Worm (Caenorhabditis elegans): ENCODE results near the gene F57E7.4.

Gene F57E7.4

DNA sequence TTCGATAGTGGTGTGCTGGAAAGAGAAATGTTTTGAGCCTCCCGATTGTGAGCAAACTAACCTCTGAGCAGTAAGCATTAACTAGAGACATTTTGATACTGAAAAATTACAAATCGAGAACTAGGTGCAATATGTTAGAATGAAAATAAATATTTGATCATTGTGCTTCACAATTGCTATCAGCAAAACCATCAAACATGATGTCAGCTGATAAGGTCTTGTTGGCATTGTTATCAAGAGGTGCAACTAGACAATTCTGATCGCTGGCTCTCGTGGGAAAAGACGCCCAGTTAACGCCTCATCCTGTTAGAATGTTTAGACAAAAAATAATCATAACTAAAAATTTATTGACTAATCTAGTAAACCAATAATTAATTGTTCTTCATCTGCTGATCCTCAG is 13.5 kb upstream of the F57E7.4 start, which contains the start of gene comt-2:
Gene comt-2, minus strand, starts transcription at position 131 of the 400 bp plus-strand sequence.
- peak; percentile 80; the same call in 1 of the 2 replicates for TF ChIP-seq dmd-6 (GFP tag; IDR thresholded peaks at IDR 0.05)
- TF ChIP-seq arid-1 (GFP tag; conservative IDR thresholded peaks at IDR 0.05), result no peak
- TF ChIP-seq ZK546.5 (tag; optimal IDR thresholded peaks at IDR 0.05), result no peak
- peak; percentile 80 for TF ChIP-seq nhr-28 (tag; optimal IDR thresholded peaks at IDR 0.05)
- no peak for TF ChIP-seq daf-16 (GFP tag; optimal IDR thresholded peaks at IDR 0.05)
- TF ChIP-seq daf-16 (tag; optimal IDR thresholded peaks at IDR 0.05), result peak; percentile 75
- 0 out of 2 replicates have a peak, but pooled peaks have one; percentile 34 for TF ChIP-seq php-3 (GFP tag; IDR thresholded peaks at IDR 0.05)
- TF ChIP-seq hif-1 (tag; optimal IDR thresholded peaks at IDR 0.05), result no peak
- no peak for TF ChIP-seq dve-1 (tag; optimal IDR thresholded peaks at IDR 0.05; ENCODE audit: insufficient read depth)
- peak; percentile 85 for TF ChIP-seq pqm-1 (tag; optimal IDR thresholded peaks at IDR 0.05)

DNA sequence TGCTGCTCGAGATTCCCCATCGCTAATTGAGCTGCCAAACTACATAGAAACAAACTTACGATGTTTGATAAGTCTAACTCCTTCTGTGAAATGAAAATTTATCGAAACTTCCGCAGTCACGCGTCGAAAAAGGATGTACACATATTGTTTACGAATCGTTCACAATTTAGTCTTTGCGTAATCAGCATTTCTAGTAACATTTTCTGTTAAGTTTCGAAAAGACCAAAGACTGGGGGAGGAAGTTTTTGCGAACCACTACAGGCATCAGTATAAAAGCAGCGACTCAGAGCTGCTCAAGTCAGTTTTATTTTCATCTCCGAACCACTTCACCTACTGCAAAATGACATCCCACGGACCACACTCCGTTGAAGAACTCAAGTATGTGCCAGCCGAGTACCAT is 7.4 kb upstream of the F57E7.4 start, which contains the start of gene sqst-4:
Gene sqst-4, plus strand, starts transcription at position 301 of the 400 bp plus-strand sequence.
- TF ChIP-seq fos-1 (tag; optimal IDR thresholded peaks at IDR 0.05), result no peak

- peak; percentile 18; the same call in 1 of the 2 replicates for TF ChIP-seq dmd-6 (GFP tag; IDR thresholded peaks at IDR 0.05)
- no peak for TF ChIP-seq lin-15B (tag; optimal IDR thresholded peaks at IDR 0.05)
Observed at ce11 chrV:16487474-16487873, 6.7 kb upstream of the F57E7.4 start, which contains the start of gene Y32B12A.5. Gene Y32B12A.5, minus strand, starts transcription at chrV:16487574.

DNA sequence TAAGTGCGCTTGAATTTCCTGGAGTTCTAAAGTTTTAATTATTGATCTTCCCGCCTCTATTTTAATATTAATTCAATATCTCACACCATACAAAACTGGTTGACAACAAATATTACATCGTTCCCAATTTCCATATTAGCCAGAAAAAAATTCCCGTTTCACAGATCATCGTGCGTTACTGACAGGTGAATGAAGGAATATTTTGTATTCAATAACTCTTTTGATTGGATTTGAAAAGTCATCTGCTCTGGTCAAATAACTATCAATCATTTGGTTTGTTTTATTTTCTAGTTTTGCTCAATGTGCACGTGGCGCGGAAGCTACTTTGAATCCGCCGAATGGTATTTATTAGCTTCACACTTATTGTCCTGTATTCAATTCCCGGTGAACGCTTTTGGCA is 2.9 kb upstream of the F57E7.4 start, which contains the start of gene srh-139:
Gene srh-139, plus strand, starts transcription at position 301 of the 400 bp plus-strand sequence.
- TF ChIP-seq unc-62 (GFP tag; optimal IDR thresholded peaks at IDR 0.05 in 1 of 2), result peak in 1 of 2 experiments; percentile 11
- TF ChIP-seq unc-62 (tag; optimal IDR thresholded peaks at IDR 0.05), result no peak
- TF ChIP-seq tag-97 (GFP tag; IDR thresholded peaks at IDR 0.05), result no peak
- TF ChIP-seq nhr-42 (GFP tag; IDR thresholded peaks at IDR 0.05), result no peak
- TF ChIP-seq dmd-9 (GFP tag; IDR thresholded peaks at IDR 0.05), result no peak

ce11 chrV:16483044-16483443 is 2.2 kb upstream of the F57E7.4 start, which contains the start of gene F57E7.2:
Gene F57E7.2, minus strand, starts transcription at chrV:16483144.
- TF ChIP-seq ceh-62 (tag; optimal IDR thresholded peaks at IDR 0.05) (no peak), R02D3.7 (tag; optimal IDR thresholded peaks at IDR 0.05) (no peak), F44E2.7 (GFP tag; IDR thresholded peaks at IDR 0.05) (no peak), pha-4 (GFP tag; IDR thresholded peaks at IDR 0.05) (no peak), pha-4 (tag; optimal IDR thresholded peaks at IDR 0.05) (no peak), Y48G9A.11 (GFP tag; IDR thresholded peaks at IDR 0.05) (no peak), zfp-3 (GFP tag; conservative IDR thresholded peaks at IDR 0.05) (no peak), tag-97 (GFP tag; IDR thresholded peaks at IDR 0.05) (no peak), nhr-237 (tag; optimal IDR thresholded peaks at IDR 0.05) (no peak), hif-1 (tag; optimal IDR thresholded peaks at IDR 0.05) (no peak)

DNA sequence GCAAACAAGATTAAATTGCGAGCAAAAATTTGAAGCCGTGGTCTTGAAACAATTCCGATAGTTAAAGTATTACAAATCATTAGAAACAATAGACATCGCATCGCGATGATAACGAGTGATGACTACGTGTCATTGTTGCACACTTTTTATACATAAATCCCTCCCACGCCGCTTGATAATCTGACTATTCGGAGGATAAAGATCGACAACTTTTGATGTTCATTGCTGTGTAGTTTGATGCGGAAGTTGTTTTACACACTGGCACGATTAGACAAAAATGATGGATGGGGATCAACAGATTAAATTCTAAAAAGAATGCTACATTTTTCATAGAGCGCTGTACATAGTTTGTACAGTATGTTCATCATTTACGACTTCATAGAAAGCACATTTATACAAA is 1.5 kb downstream of the F57E7.4 start, which contains the start of gene T08G3.11:
Gene T08G3.11, minus strand, starts transcription at position 101 of the 400 bp plus-strand sequence.
- TF ChIP-seq dpl-1 (GFP tag; optimal IDR thresholded peaks at IDR 0.05) (no peak), unc-62 (GFP tag; optimal IDR thresholded peaks at IDR 0.05 in 1 of 2) (peak in 1 of 2 experiments; percentile 67), unc-62 (tag; optimal IDR thresholded peaks at IDR 0.05) (no peak)

DNA sequence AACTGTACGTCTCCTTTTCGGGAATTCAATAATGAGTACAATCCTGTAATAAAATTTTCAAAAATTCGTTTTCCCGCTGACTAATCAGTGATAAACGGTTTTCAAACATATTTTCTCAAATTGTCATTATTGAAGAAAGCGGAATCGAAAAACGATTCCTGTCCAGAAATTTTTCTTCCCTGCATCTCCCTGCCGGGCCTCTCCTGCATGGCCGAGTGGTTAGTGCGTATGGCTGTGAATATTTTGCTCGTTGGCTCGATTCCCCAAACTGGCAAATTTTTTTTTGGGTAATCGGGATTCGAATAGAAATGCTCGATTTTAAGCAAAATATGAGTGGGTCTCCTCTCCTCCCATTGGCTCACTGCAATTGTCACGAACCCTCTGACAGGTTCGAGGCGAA is 6.1 kb downstream of the F57E7.4 start:
- TF ChIP-seq vab-7 (GFP tag; IDR thresholded peaks at IDR 0.05) (peak; percentile 41; the same call in 1 of the 2 replicates), dmd-6 (GFP tag; IDR thresholded peaks at IDR 0.05) (0 out of 2 replicates have a peak, but pooled peaks have one; percentile 20), lim-7 (GFP tag; IDR thresholded peaks at IDR 0.05) (peak; percentile 59; the same call in 1 of the 2 replicates)
